Worm (Caenorhabditis elegans) whole organism, midembryonic: ENCODE data around the gene F54H12.4.

Source experiments
- T22C8.4 ChIP-seq: fragments of 200-800 bp; sonication (Bioruptor generic); IDR thresholded peaks from 2 replicates; pipeline ENCODE4 v1.3.6; 2022; ENCODE audit warnings: missing genetic modification characterization, missing compliant biosample characterization
- cog-1 ChIP-seq: sonication (generic microtip); optimal IDR thresholded peaks from 2 replicates; lab custom pipeline; 2016; ENCODE audit warnings: missing genetic modification characterization, missing compliant biosample characterization
- flt-1 ChIP-seq: fragments of 200-800 bp; sonication (Bioruptor generic); IDR thresholded peaks from 2 replicates; pipeline ENCODE4 v1.3.6; 2022; ENCODE audit warnings: missing genetic modification characterization, missing compliant biosample characterization
- klf-2 ChIP-seq: fragments of 200-800 bp; sonication (Bioruptor generic); conservative IDR thresholded peaks from 2 replicates; pipeline ENCODE4 v1.3.6; 2022; ENCODE audit warnings: missing genetic modification reagents, missing genetic modification characterization, missing compliant biosample characterization
- med-1 ChIP-seq: sonication (generic microtip); optimal IDR thresholded peaks from 2 replicates; lab custom pipeline; 2017; ENCODE audit warnings: missing genetic modification characterization, mild to moderate bottlenecking, missing compliant biosample characterization, antibody characterized with exemption, missing genetic modification reagents; ENCODE audit not compliant: insufficient read depth
- ref-1 ChIP-seq: fragments of 200-800 bp; sonication (Bioruptor generic); conservative IDR thresholded peaks from 2 replicates; pipeline ENCODE4 v1.3.6; 2022; ENCODE audit warnings: missing genetic modification reagents, missing genetic modification characterization, missing compliant biosample characterization
- tab-1 ChIP-seq: fragments of 200-800 bp; sonication (Bioruptor generic); IDR thresholded peaks from 2 replicates; pipeline ENCODE4 v1.3.6; 2022; ENCODE audit warnings: missing genetic modification characterization, missing compliant biosample characterization
- ztf-23 ChIP-seq: fragments of 200-800 bp; sonication (Bioruptor generic); IDR thresholded peaks from 2 replicates; pipeline ENCODE4 v1.3.6; 2022; ENCODE audit warnings: missing genetic modification reagents, missing genetic modification characterization, missing compliant biosample characterization
- ztf-29 ChIP-seq: fragments of 200-800 bp; sonication (Bioruptor generic); IDR thresholded peaks from 2 replicates; pipeline ENCODE4 v1.3.6; 2022; ENCODE audit warnings: missing genetic modification reagents, missing genetic modification characterization, missing compliant biosample characterization

F54H12.4 gene

ce11 chrIII:7981938-7982337, 19.4 kb upstream of the F54H12.4 start:
- TF ChIP-seq klf-2 (GFP tag; lab: Robert Waterston, UW) (no peak), cog-1 (no peak), tab-1 (GFP tag; lab: Robert Waterston, UW) (no peak), ref-1 (no peak), T22C8.4 (GFP tag; lab: Robert Waterston, UW) (no peak), flt-1 (no peak), ztf-29 (GFP tag; lab: Robert Waterston, UW) (no peak), med-1 (GFP tag; lab: Kevin White, UChicago) (no peak), ztf-23 (GFP tag; lab: Robert Waterston, UW) (no peak)

- TF ChIP-seq ztf-29 (GFP tag; lab: Robert Waterston, UW) = no peak
- TF ChIP-seq med-1 (GFP tag; lab: Kevin White, UChicago) = no peak
- TF ChIP-seq ref-1 = no peak
- TF ChIP-seq cog-1 = no peak
- TF ChIP-seq flt-1 = no peak
Measured at ce11 chrIII:7981233-7981632, 18.7 kb upstream of the F54H12.4 start.

ce11 chrIII:7979659-7980058, 17.1 kb upstream of the F54H12.4 start, which contains the start of gene clp-1:
Gene clp-1 (plus strand): TSS chrIII:7979959.
- TF ChIP-seq T22C8.4 (GFP tag; lab: Robert Waterston, UW) (no peak), cog-1 (no peak), flt-1 (no peak), ztf-29 (GFP tag; lab: Robert Waterston, UW) (no peak)

- TF ChIP-seq flt-1 (no peak), cog-1 (no peak), tab-1 (GFP tag; lab: Robert Waterston, UW) (no peak), med-1 (GFP tag; lab: Kevin White, UChicago) (no peak), ztf-23 (GFP tag; lab: Robert Waterston, UW) (no peak), T22C8.4 (GFP tag; lab: Robert Waterston, UW) (no peak), ref-1 (no peak), klf-2 (GFP tag; lab: Robert Waterston, UW) (no peak), ztf-29 (GFP tag; lab: Robert Waterston, UW) (no peak)
Measured at ce11 chrIII:7978723-7979122, 16.2 kb upstream of the F54H12.4 start.

- no peak for TF ChIP-seq flt-1
- TF ChIP-seq T22C8.4 (GFP tag; lab: Robert Waterston, UW) = no peak
- no peak for TF ChIP-seq cog-1
- TF ChIP-seq ztf-29 (GFP tag; lab: Robert Waterston, UW) = no peak
- no peak for TF ChIP-seq ref-1
- TF ChIP-seq klf-2 (GFP tag; lab: Robert Waterston, UW) = no peak
- TF ChIP-seq tab-1 (GFP tag; lab: Robert Waterston, UW) = no peak
- TF ChIP-seq med-1 (GFP tag; lab: Kevin White, UChicago) = no peak
- no peak for TF ChIP-seq ztf-23 (GFP tag; lab: Robert Waterston, UW)
Measured at ce11 chrIII:7978289-7978688, 15.7 kb upstream of the F54H12.4 start.

- TF ChIP-seq flt-1 (no peak), T22C8.4 (GFP tag; lab: Robert Waterston, UW) (no peak), ref-1 (no peak), ztf-29 (GFP tag; lab: Robert Waterston, UW) (no peak), cog-1 (no peak), tab-1 (GFP tag; lab: Robert Waterston, UW) (no peak), med-1 (GFP tag; lab: Kevin White, UChicago) (no peak), ztf-23 (GFP tag; lab: Robert Waterston, UW) (no peak), klf-2 (GFP tag; lab: Robert Waterston, UW) (no peak)
Measured at ce11 chrIII:7977777-7978176, 15.2 kb upstream of the F54H12.4 start, which contains the start of gene C06G4.4. Gene C06G4.4 (minus strand): TSS chrIII:7977812.

DNA sequence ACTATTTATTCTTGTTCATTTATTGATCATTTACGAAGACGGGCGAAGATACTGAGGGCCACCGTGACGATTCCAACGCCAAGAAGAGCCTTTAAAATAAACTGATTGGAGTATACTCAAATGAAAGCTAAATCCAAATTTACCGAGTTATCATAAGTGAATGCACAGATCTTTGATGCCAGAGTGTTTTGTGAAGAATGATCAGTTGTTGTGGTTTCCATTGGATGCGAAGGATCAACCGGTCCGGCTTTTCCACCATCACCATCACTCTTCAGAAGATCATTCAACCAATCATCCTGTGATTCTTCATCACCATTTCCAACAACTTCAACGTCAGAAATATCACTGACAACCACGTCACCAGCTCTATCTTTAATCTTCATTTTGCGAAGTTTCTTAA, 14.7 kb upstream of the F54H12.4 start:
- TF ChIP-seq med-1 (GFP tag; lab: Kevin White, UChicago) (no peak), ref-1 (no peak), T22C8.4 (GFP tag; lab: Robert Waterston, UW) (no peak), tab-1 (GFP tag; lab: Robert Waterston, UW) (no peak), flt-1 (no peak), klf-2 (GFP tag; lab: Robert Waterston, UW) (no peak), cog-1 (no peak), ztf-29 (GFP tag; lab: Robert Waterston, UW) (no peak), ztf-23 (GFP tag; lab: Robert Waterston, UW) (no peak)

- TF ChIP-seq tab-1 (GFP tag; lab: Robert Waterston, UW) (no peak), med-1 (GFP tag; lab: Kevin White, UChicago) (no peak), ztf-23 (GFP tag; lab: Robert Waterston, UW) (no peak), cog-1 (no peak), T22C8.4 (GFP tag; lab: Robert Waterston, UW) (no peak), ztf-29 (GFP tag; lab: Robert Waterston, UW) (no peak), ref-1 (no peak), flt-1 (no peak), klf-2 (GFP tag; lab: Robert Waterston, UW) (no peak)
Measured at ce11 chrIII:7973968-7974607, 11.5 kb upstream of the F54H12.4 start.

ce11 chrIII:7973201-7973767, 10.7 kb upstream of the F54H12.4 start, which contains the start of the genes eef-1B.1 and aco-2:
Gene eef-1B.1 (minus strand): TSS chrIII:7973386.
Gene aco-2 (plus strand): TSS chrIII:7973717.
- TF ChIP-seq cog-1 (peak; percentile 1), ztf-23 (GFP tag; lab: Robert Waterston, UW) (no peak)

- no peak for TF ChIP-seq med-1 (GFP tag; lab: Kevin White, UChicago)
- TF ChIP-seq ztf-29 (GFP tag; lab: Robert Waterston, UW) = no peak
- no peak for TF ChIP-seq T22C8.4 (GFP tag; lab: Robert Waterston, UW)
- TF ChIP-seq ztf-23 (GFP tag; lab: Robert Waterston, UW) = no peak
- TF ChIP-seq flt-1 = no peak
- no peak for TF ChIP-seq tab-1 (GFP tag; lab: Robert Waterston, UW)
- no peak for TF ChIP-seq ref-1
- TF ChIP-seq cog-1 = no peak
- no peak for TF ChIP-seq klf-2 (GFP tag; lab: Robert Waterston, UW)
Measured at ce11 chrIII:7972687-7973086, 10.1 kb upstream of the F54H12.4 start.
